Worm (Caenorhabditis elegans): ENCODE measurements around the gene hcp-3.

The hcp-3 gene

ce11 chrIII:9597044-9597443 is 19.2 kb downstream of the hcp-3 start, which contains the start of gene C48B4.12:
C48B4.12 (plus strand) TSS chrIII:9597344.
- no peak for TF ChIP-seq unc-62 (GFP tag; optimal IDR thresholded peaks at IDR 0.05)

- no peak for TF ChIP-seq unc-62 (GFP tag; optimal IDR thresholded peaks at IDR 0.05)
Observed at ce11 chrIII:9595563-9595962, 20.7 kb downstream of the hcp-3 start, which contains the start of gene rom-2. rom-2 (minus strand) TSS chrIII:9595663.

- TF ChIP-seq unc-62 (GFP tag; optimal IDR thresholded peaks at IDR 0.05), result no peak
Observed at ce11 chrIII:9592118-9592517, 24.2 kb downstream of the hcp-3 start, which contains the start of gene acox-1.5. acox-1.5 (minus strand) TSS chrIII:9592192.

ce11 chrIII:9590212-9590611 is 26.1 kb downstream of the hcp-3 start:
- TF ChIP-seq unc-62 (GFP tag; optimal IDR thresholded peaks at IDR 0.05), result no peak

ce11 chrIII:9585314-9585713 is 31.0 kb downstream of the hcp-3 start:
- no peak for TF ChIP-seq unc-62 (GFP tag; optimal IDR thresholded peaks at IDR 0.05)

- TF ChIP-seq unc-62 (GFP tag; optimal IDR thresholded peaks at IDR 0.05), result no peak
Observed at ce11 chrIII:9583224-9583623, 33.0 kb downstream of the hcp-3 start.

- no peak for TF ChIP-seq unc-62 (GFP tag; optimal IDR thresholded peaks at IDR 0.05)
Observed at ce11 chrIII:9582240-9582639, 34.0 kb downstream of the hcp-3 start, which contains the start of gene C48B4.3. C48B4.3 (minus strand) TSS chrIII:9582388.

- TF ChIP-seq unc-62 (GFP tag; optimal IDR thresholded peaks at IDR 0.05), result no peak
Observed at ce11 chrIII:9580039-9580891, 36.0 kb downstream of the hcp-3 start, which contains the start of gene ced-7. ced-7 (minus strand) TSS chrIII:9580089.

ce11 chrIII:9570869-9571268 is 45.4 kb downstream of the hcp-3 start:
- TF ChIP-seq unc-62 (GFP tag; optimal IDR thresholded peaks at IDR 0.05), result no peak

- no peak for TF ChIP-seq unc-62 (GFP tag; optimal IDR thresholded peaks at IDR 0.05)
Observed at ce11 chrIII:9568451-9568850, 47.8 kb downstream of the hcp-3 start, which contains the start of gene C48B4.13. C48B4.13 (plus strand) TSS chrIII:9568751.

- no peak for TF ChIP-seq unc-62 (GFP tag; optimal IDR thresholded peaks at IDR 0.05)
Observed at ce11 chrIII:9565973-9566372, 50.3 kb downstream of the hcp-3 start, which contains the start of gene C48B4.11. C48B4.11 (minus strand) TSS chrIII:9566115.

Data from whole organism, dauer.